Worm (Caenorhabditis elegans) whole organism, late embryonic: ENCODE measurements around the gene gst-11.

ENCODE experiments used
- T23F11.4 ChIP-seq: fragments of 200-800 bp; sonication (Bioruptor generic); optimal IDR thresholded peaks from 2 replicates; lab custom pipeline; 2018; ENCODE audit warnings: mild to moderate bottlenecking, missing genetic modification characterization, missing compliant biosample characterization
- ceh-31 ChIP-seq: sonication (generic microtip); optimal IDR thresholded peaks from 2 replicates; lab custom pipeline; 2016; ENCODE audit warnings: missing genetic modification characterization, missing compliant biosample characterization
- ceh-48 ChIP-seq: sonication (generic microtip); optimal IDR thresholded peaks from 2 replicates; lab custom pipeline; 2016; ENCODE audit warnings: missing genetic modification characterization, inconsistent platforms, missing compliant biosample characterization
- ceh-6 ChIP-seq: fragments of 200-800 bp; sonication (Bioruptor generic); optimal IDR thresholded peaks from 2 replicates; lab custom pipeline; 2018; ENCODE audit warnings: mild to moderate bottlenecking, missing genetic modification characterization, missing compliant biosample characterization
- dve-1 ChIP-seq: sonication (generic microtip); optimal IDR thresholded peaks from 2 replicates; lab custom pipeline; 2017; ENCODE audit warnings: antibody characterized with exemption, mild to moderate bottlenecking, missing genetic modification characterization, missing compliant biosample characterization
- elt-2 ChIP-seq: sonication (generic microtip); optimal IDR thresholded peaks from 2 replicates; lab custom pipeline; 2016; ENCODE audit warnings: missing genetic modification reagents, missing genetic modification characterization, missing compliant biosample characterization
- lin-11 ChIP-seq: fragments of 200-800 bp; sonication (Bioruptor generic); optimal IDR thresholded peaks from 2 replicates; lab custom pipeline; 2018; ENCODE audit warnings: mild to moderate bottlenecking, missing genetic modification characterization, missing compliant biosample characterization
- mec-3 ChIP-seq: sonication (generic microtip); optimal IDR thresholded peaks from 2 replicates; lab custom pipeline; 2016; ENCODE audit warnings: borderline replicate concordance, missing genetic modification characterization, missing compliant biosample characterization
- nfya-1 ChIP-seq: sonication (generic microtip); optimal IDR thresholded peaks from 2 replicates; lab custom pipeline; 2017; ENCODE audit warnings: missing genetic modification characterization, mild to moderate bottlenecking, missing compliant biosample characterization, antibody characterized with exemption, moderate library complexity
- npax-4 ChIP-seq: sonication (generic microtip); optimal IDR thresholded peaks from 2 replicates; lab custom pipeline; 2016; ENCODE audit warnings: missing genetic modification characterization, missing compliant biosample characterization
- pha-4 ChIP-seq: fragments of 150-350 bp; optimal IDR thresholded peaks from 2 replicates; lab custom pipeline; 2018; ENCODE audit warnings: missing biosample characterization, missing genetic modification reagents, missing genetic modification characterization
- pqm-1 ChIP-seq: sonication (generic microtip); optimal IDR thresholded peaks from 2 replicates; lab custom pipeline; 2016; ENCODE audit warnings: missing genetic modification characterization, missing compliant biosample characterization

DNA sequence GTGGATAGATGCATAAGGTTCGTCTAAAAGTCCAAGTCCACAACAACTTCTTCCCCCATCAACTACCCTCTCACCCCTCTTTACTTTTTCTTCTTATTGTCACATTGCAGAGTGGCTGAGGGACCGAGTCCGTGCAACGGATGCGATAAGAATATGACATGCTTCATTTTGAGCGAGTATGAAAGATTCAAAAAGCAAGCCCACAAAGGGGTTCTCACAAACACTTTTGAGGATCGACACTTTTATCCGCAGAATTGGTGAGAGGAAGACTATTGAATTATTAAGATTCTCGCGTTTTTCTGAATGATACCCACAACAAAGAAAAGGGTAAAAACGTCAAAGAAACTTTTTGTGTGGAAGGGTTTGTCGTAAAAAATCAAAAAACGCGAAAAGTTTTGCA, 8.0 kb downstream of the gst-11 start:
- TF ChIP-seq pha-4 (no peak), npax-4 (tag; lab: Kevin White, UChicago) (no peak), dve-1 (tag; lab: Kevin White, UChicago) (no peak), nfya-1 (tag; lab: Kevin White, UChicago) (no peak), pqm-1 (tag; lab: Kevin White, UChicago) (no peak), ceh-31 (tag; lab: Kevin White, UChicago) (no peak), T23F11.4 (GFP tag; lab: Kevin White, UChicago) (no peak), lin-11 (tag; lab: Kevin White, UChicago) (no peak), mec-3 (tag; lab: Kevin White, UChicago) (no peak), ceh-6 (GFP tag; lab: Kevin White, UChicago) (no peak), elt-2 (tag; lab: Kevin White, UChicago) (no peak), ceh-48 (tag; lab: Kevin White, UChicago) (no peak)
